Worm (Caenorhabditis elegans) whole organism, early embryonic: ENCODE measurements around the gene R02E4.1.

ENCODE experiments used
- B0310.2 ChIP-seq: sonication (generic microtip); optimal IDR thresholded peaks from 2 replicates; lab custom pipeline; 2016; ENCODE audit warnings: mild to moderate bottlenecking, missing genetic modification characterization, missing compliant biosample characterization
- F13C5.2 ChIP-seq: sonication (generic microtip); optimal IDR thresholded peaks from 2 replicates; lab custom pipeline; 2017; ENCODE audit warnings: mild to moderate bottlenecking, missing genetic modification characterization, inconsistent platforms, missing compliant biosample characterization
- aly-1 ChIP-seq: sonication (generic microtip); optimal IDR thresholded peaks from 2 replicates; lab custom pipeline; 2016; ENCODE audit warnings: missing genetic modification characterization, missing compliant biosample characterization
- ama-1 ChIP-seq: fragments of 150-350 bp; optimal IDR thresholded peaks from 2 replicates; lab custom pipeline; 2014
- ceh-13 ChIP-seq: fragments of 200-800 bp; sonication (Bioruptor generic); optimal IDR thresholded peaks from 2 replicates; lab custom pipeline; 2018; ENCODE audit warnings: mild to moderate bottlenecking, missing genetic modification characterization, missing compliant biosample characterization
- ceh-36 ChIP-seq: sonication (generic microtip); optimal IDR thresholded peaks from 2 replicates; lab custom pipeline; 2016; ENCODE audit warnings: missing genetic modification characterization, inconsistent platforms, missing compliant biosample characterization
- ets-7 ChIP-seq: sonication (generic microtip); optimal IDR thresholded peaks from 2 replicates; lab custom pipeline; 2016; ENCODE audit warnings: missing genotype, missing genetic modification characterization, missing compliant biosample characterization
- flt-1 ChIP-seq: fragments of 200-800 bp; sonication (Bioruptor generic); IDR thresholded peaks from 2 replicates; pipeline ENCODE4 v1.3.6; 2022; ENCODE audit warnings: missing genetic modification characterization, missing compliant biosample characterization
- hmbx-1 ChIP-seq: sonication (generic microtip); optimal IDR thresholded peaks from 2 replicates; lab custom pipeline; 2016; ENCODE audit warnings: mild to moderate bottlenecking, missing genetic modification characterization, missing compliant biosample characterization
- hmg-4 ChIP-seq: fragments of 200-800 bp; sonication (Bioruptor generic); optimal IDR thresholded peaks from 2 replicates; lab custom pipeline; 2018; ENCODE audit warnings: mild to moderate bottlenecking, missing genetic modification characterization, missing compliant biosample characterization
- hnd-1 ChIP-seq: sonication (generic microtip); optimal IDR thresholded peaks from 2 replicates; lab custom pipeline; 2016; ENCODE audit warnings: missing genetic modification characterization, missing compliant biosample characterization
- pes-1 ChIP-seq: fragments of 200-800 bp; sonication (Bioruptor generic); IDR thresholded peaks from 2 replicates; pipeline ENCODE4 v1.3.6; 2022; ENCODE audit warnings: missing genetic modification reagents, missing genetic modification characterization, missing compliant biosample characterization
- scrt-1 ChIP-seq: fragments of 200-800 bp; sonication (Bioruptor generic); IDR thresholded peaks from 2 replicates; pipeline ENCODE4 v1.3.6; 2022; ENCODE audit warnings: missing genetic modification characterization, missing compliant biosample characterization
- sea-1 ChIP-seq: fragments of 200-800 bp; sonication (Bioruptor generic); conservative IDR thresholded peaks from 2 replicates; pipeline ENCODE4 v1.3.6; 2022; ENCODE audit warnings: missing genetic modification characterization, missing compliant biosample characterization
- tbx-11 ChIP-seq: fragments of 200-800 bp; sonication (Bioruptor generic); IDR thresholded peaks from 2 replicates; pipeline ENCODE4 v1.3.6; 2022; ENCODE audit warnings: missing genetic modification characterization, missing compliant biosample characterization
- tbx-37 ChIP-seq: fragments of 200-800 bp; sonication (Bioruptor generic); conservative IDR thresholded peaks from 2 replicates; pipeline ENCODE4 v1.3.6; 2022; ENCODE audit warnings: missing genetic modification reagents, missing genetic modification characterization, missing compliant biosample characterization
- tra-4 ChIP-seq: sonication (generic microtip); optimal IDR thresholded peaks from 2 replicates; lab custom pipeline; 2017; ENCODE audit warnings: missing genetic modification characterization, missing compliant biosample characterization

Gene R02E4.1

ce11 chrX:4132243-4132642, 27.9 kb upstream of the R02E4.1 start:
- TF ChIP-seq ets-7 (tag; lab: Kevin White, UChicago) (no peak), ceh-13 (no peak), ceh-36 (no peak), B0310.2 (tag; lab: Kevin White, UChicago) (no peak)

ce11 chrX:4131354-4131753, 27.0 kb upstream of the R02E4.1 start:
- TF ChIP-seq pes-1 (GFP tag; lab: Robert Waterston, UW) = no peak
- no peak for TF ChIP-seq hmg-4 (GFP tag; lab: Kevin White, UChicago)
- no peak for TF ChIP-seq tbx-11 (GFP tag; lab: Robert Waterston, UW)
- TF ChIP-seq ceh-36 = no peak
- no peak for TF ChIP-seq B0310.2 (tag; lab: Kevin White, UChicago)
- no peak for TF ChIP-seq ets-7 (tag; lab: Kevin White, UChicago)
- no peak for TF ChIP-seq flt-1 (GFP tag; lab: Robert Waterston, UW)
- TF ChIP-seq sea-1 (GFP tag; lab: Robert Waterston, UW) = no peak
- no peak for TF ChIP-seq aly-1
- no peak for TF ChIP-seq tra-4 (tag; lab: Kevin White, UChicago)
- no peak for TF ChIP-seq ama-1
- TF ChIP-seq scrt-1 (GFP tag; lab: Robert Waterston, UW) = no peak
- TF ChIP-seq hnd-1 = no peak
- TF ChIP-seq tbx-37 (GFP tag; lab: Robert Waterston, UW) = no peak
- no peak for TF ChIP-seq hmbx-1 (tag; lab: Kevin White, UChicago)
- no peak for TF ChIP-seq ceh-13
- TF ChIP-seq F13C5.2 (tag; lab: Kevin White, UChicago) = no peak

ce11 chrX:4128684-4129083, 24.3 kb upstream of the R02E4.1 start:
- no peak for TF ChIP-seq hnd-1
- no peak for TF ChIP-seq tra-4 (tag; lab: Kevin White, UChicago)
- TF ChIP-seq pes-1 (GFP tag; lab: Robert Waterston, UW) = no peak
- no peak for TF ChIP-seq hmbx-1 (tag; lab: Kevin White, UChicago)
- TF ChIP-seq scrt-1 (GFP tag; lab: Robert Waterston, UW) = no peak
- no peak for TF ChIP-seq hmg-4 (GFP tag; lab: Kevin White, UChicago)
- no peak for TF ChIP-seq ceh-13
- no peak for TF ChIP-seq flt-1 (GFP tag; lab: Robert Waterston, UW)
- TF ChIP-seq F13C5.2 (tag; lab: Kevin White, UChicago) = no peak
- no peak for TF ChIP-seq ets-7 (tag; lab: Kevin White, UChicago)
- TF ChIP-seq aly-1 = no peak
- no peak for TF ChIP-seq tbx-37 (GFP tag; lab: Robert Waterston, UW)

ce11 chrX:4125165-4125803, 20.9 kb upstream of the R02E4.1 start:
- TF ChIP-seq ets-7 (tag; lab: Kevin White, UChicago) = no peak

DNA sequence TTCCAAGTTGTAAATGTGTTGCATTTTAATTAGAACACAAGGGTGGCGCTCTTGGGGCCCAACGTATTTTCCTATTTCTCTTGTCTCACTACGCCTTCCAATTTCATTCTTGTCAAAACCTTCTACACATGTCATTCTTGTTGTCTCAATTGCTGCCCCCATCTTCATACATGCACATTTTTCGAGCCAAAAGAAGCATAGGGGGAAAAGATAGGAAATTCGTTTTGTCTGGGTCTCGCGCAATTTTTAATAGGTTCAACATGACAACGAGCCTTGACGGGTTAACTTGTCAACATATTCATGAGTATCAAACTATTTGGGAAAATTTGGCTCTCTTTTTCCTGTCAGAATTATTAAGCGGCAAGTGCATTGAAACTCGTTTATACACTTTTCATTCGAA, 19.0 kb upstream of the R02E4.1 start:
- TF ChIP-seq ceh-36 = no peak
- no peak for TF ChIP-seq hmg-4 (GFP tag; lab: Kevin White, UChicago)
- no peak for TF ChIP-seq tbx-37 (GFP tag; lab: Robert Waterston, UW)
- no peak for TF ChIP-seq tra-4 (tag; lab: Kevin White, UChicago)
- no peak for TF ChIP-seq pes-1 (GFP tag; lab: Robert Waterston, UW)
- no peak for TF ChIP-seq ceh-13
- no peak for TF ChIP-seq aly-1
- TF ChIP-seq hmbx-1 (tag; lab: Kevin White, UChicago) = no peak

DNA sequence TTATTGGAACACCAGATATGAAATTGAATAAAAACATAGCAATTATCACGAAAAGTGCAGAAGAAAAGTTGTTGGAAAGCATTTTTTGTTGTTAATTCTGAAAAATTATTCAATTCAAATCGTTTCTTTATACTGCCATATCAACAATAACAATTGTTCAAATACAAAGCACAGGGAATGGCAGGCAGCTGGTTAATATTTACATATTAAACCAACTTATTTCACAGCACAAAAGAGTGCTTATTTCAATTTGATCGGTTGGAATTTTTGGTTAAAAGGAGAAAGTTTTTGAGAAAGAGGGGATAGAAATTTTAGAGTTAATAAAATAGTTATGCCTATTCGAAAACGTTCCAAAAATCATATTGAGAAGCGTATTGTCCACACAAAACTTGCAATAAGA, 16.6 kb upstream of the R02E4.1 start, which contains the start of gene F09F9.3:
Gene F09F9.3 (minus strand): TSS at position 101 of the 400 bp plus-strand sequence.
- TF ChIP-seq B0310.2 (tag; lab: Kevin White, UChicago) = no peak

DNA sequence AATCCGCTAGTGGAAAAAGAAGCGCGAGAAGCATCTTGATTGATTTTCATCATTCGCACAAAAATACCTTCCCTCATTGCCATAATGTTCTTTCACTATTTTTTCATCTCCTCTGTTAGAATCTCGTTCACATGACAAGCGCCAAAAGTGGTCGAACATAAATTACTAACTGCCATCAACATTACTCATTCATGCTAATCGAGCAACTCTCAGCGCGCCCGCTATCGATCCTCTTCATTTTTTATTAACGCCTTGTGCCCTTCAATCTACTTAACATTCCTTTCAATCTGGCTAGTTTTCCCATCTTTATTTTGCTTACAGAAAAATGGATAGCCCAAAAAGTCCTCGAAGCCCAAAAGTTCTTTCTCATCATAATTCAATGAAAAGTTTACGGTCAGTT, 13.3 kb upstream of the R02E4.1 start, which contains the start of gene F09F9.5:
Gene F09F9.5 (plus strand): TSS at position 301 of the 400 bp plus-strand sequence.
- TF ChIP-seq scrt-1 (GFP tag; lab: Robert Waterston, UW) = no peak
- no peak for TF ChIP-seq F13C5.2 (tag; lab: Kevin White, UChicago)
- TF ChIP-seq tbx-37 (GFP tag; lab: Robert Waterston, UW) = no peak
- no peak for TF ChIP-seq hmbx-1 (tag; lab: Kevin White, UChicago)
- TF ChIP-seq tbx-11 (GFP tag; lab: Robert Waterston, UW) = no peak
- TF ChIP-seq B0310.2 (tag; lab: Kevin White, UChicago) = no peak
- no peak for TF ChIP-seq tra-4 (tag; lab: Kevin White, UChicago)
- TF ChIP-seq hnd-1 = no peak
- TF ChIP-seq sea-1 (GFP tag; lab: Robert Waterston, UW) = no peak
- no peak for TF ChIP-seq ama-1
- no peak for TF ChIP-seq ets-7 (tag; lab: Kevin White, UChicago)
- no peak for TF ChIP-seq ceh-36

DNA sequence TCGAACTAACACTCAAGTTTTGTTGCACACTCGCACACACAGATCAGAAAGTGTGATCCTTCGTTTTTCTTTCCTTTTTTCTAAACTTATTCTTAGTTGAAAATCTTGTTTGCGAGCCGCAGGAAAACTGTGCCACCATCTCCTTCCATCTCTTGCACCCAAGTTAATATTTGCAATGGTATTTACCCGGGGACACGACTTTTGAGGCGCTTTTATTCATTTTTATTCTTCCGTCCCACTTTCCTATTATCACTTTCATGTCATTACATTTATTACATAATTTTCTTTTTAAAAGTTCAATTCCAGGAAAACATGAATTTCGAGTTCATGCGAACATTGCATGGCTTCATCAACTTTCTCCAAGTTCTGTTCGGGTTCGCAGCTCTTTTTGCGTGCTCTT, 10.7 kb upstream of the R02E4.1 start, which contains the start of gene F09F9.1:
Gene F09F9.1 (plus strand): TSS at position 301 of the 400 bp plus-strand sequence.
- TF ChIP-seq ets-7 (tag; lab: Kevin White, UChicago) (no peak), ceh-13 (no peak), sea-1 (GFP tag; lab: Robert Waterston, UW) (no peak), pes-1 (GFP tag; lab: Robert Waterston, UW) (no peak), ceh-36 (no peak), ama-1 (no peak), tbx-11 (GFP tag; lab: Robert Waterston, UW) (no peak), flt-1 (GFP tag; lab: Robert Waterston, UW) (no peak), tra-4 (tag; lab: Kevin White, UChicago) (no peak), B0310.2 (tag; lab: Kevin White, UChicago) (no peak), F13C5.2 (tag; lab: Kevin White, UChicago) (no peak), hmbx-1 (tag; lab: Kevin White, UChicago) (no peak), scrt-1 (GFP tag; lab: Robert Waterston, UW) (no peak), hmg-4 (GFP tag; lab: Kevin White, UChicago) (no peak), hnd-1 (no peak)
